Worm (Caenorhabditis elegans) whole organism, L4 larva: ENCODE measurements around the gene R12C12.10.

Experiments
- aha-1 ChIP-seq: fragments of 150-350 bp; peaks from one replicate; lab custom pipeline; 2014; ENCODE audit warnings: missing biosample characterization, missing genetic modification characterization
- ama-1 ChIP-seq: fragments of 150-350 bp; optimal IDR thresholded peaks from 2 replicates; lab custom pipeline; 2014; ENCODE audit warnings: inconsistent platforms, mixed read lengths
- ces-1 ChIP-seq: fragments of 150-350 bp; sonication (generic microtip); optimal IDR thresholded peaks from 4 replicates; lab custom pipeline; 2014; ENCODE audit warnings: missing biosample characterization, missing genetic modification reagents, missing genetic modification characterization
- fkh-10 ChIP-seq: fragments of 150-350 bp; optimal IDR thresholded peaks from 2 replicates; lab custom pipeline; 2014; ENCODE audit warnings: missing biosample characterization, missing genetic modification reagents, missing genetic modification characterization
- hif-1 ChIP-seq, 2 experiments: sonication (generic microtip); optimal IDR thresholded peaks; 2 replicates each; lab custom pipeline; 2016 to 2017; ENCODE audit warnings: missing compliant biosample characterization in 2 of 2, missing genetic modification characterization in 2 of 2, missing genetic modification reagents in 2 of 2, missing genotype in 2 of 2, mild to moderate bottlenecking in 1 of 2
- lin-13 ChIP-seq: fragments of 150-350 bp; optimal IDR thresholded peaks from 2 replicates; lab custom pipeline; 2014; ENCODE audit warnings: missing biosample characterization, missing genetic modification reagents, missing genetic modification characterization
- mep-1 ChIP-seq: fragments of 150-350 bp; sonication (generic microtip); optimal IDR thresholded peaks from 3 replicates; lab custom pipeline; 2014; ENCODE audit warnings: missing biosample characterization, missing genetic modification characterization
- mes-2 ChIP-seq: sonication (generic microtip); optimal IDR thresholded peaks from 2 replicates; lab custom pipeline; 2016; ENCODE audit warnings: missing genotype, mild to moderate bottlenecking, missing genetic modification characterization, missing compliant biosample characterization; ENCODE audit not compliant: poor library complexity, severe bottlenecking
- mxl-3 ChIP-seq: fragments of 200-800 bp; sonication (Bioruptor generic); optimal IDR thresholded peaks from 2 replicates; lab custom pipeline; 2018; ENCODE audit warnings: mild to moderate bottlenecking, missing genetic modification characterization, missing compliant biosample characterization
- nhr-76 ChIP-seq: fragments of 150-350 bp; optimal IDR thresholded peaks from 2 replicates; lab custom pipeline; 2014; ENCODE audit warnings: missing biosample characterization, missing genetic modification characterization
- pqm-1 ChIP-seq: sonication (generic microtip); optimal IDR thresholded peaks from 2 replicates; lab custom pipeline; 2017; ENCODE audit warnings: missing biosample characterization, missing genetic modification characterization
- snpc-4 ChIP-seq: fragments of 150-350 bp; optimal IDR thresholded peaks from 2 replicates; lab custom pipeline; 2014; ENCODE audit warnings: missing biosample characterization, missing genetic modification characterization
- unc-130 ChIP-seq: sonication (generic microtip); optimal IDR thresholded peaks from 2 replicates; lab custom pipeline; 2016; ENCODE audit warnings: missing genetic modification reagents, missing genetic modification characterization, missing compliant biosample characterization

ce11 chrII:6061495-6061894 is 18.4 kb upstream of the R12C12.10 start:
- no peak for TF ChIP-seq mep-1
- no peak for TF ChIP-seq snpc-4 (tag; lab: Kevin White, UChicago)
- TF ChIP-seq pqm-1 (tag; lab: Kevin White, UChicago): no peak
- TF ChIP-seq ces-1 (GFP tag; lab: Kevin White, UChicago): no peak
- TF ChIP-seq hif-1 (tag; optimal IDR thresholded peaks at IDR 0.05; lab: Kevin White, UChicago): peak in 1 of 2 experiments; percentile 88
- TF ChIP-seq lin-13: no peak
- TF ChIP-seq ama-1 (lab: Kevin White, UChicago): no peak
- TF ChIP-seq aha-1 (tag; lab: Kevin White, UChicago): peak; percentile 95
- TF ChIP-seq mes-2 (tag; lab: Kevin White, UChicago): peak; percentile 99
- no peak for TF ChIP-seq nhr-76 (tag; lab: Kevin White, UChicago)
- peak; percentile 90 for TF ChIP-seq unc-130 (GFP tag; lab: Kevin White, UChicago)
- peak; percentile 45 for TF ChIP-seq mxl-3
- no peak for TF ChIP-seq fkh-10
